Worm (Caenorhabditis elegans): ENCODE measurements around the gene let-4.

- no peak for TF ChIP-seq him-1 (tag; optimal IDR thresholded peaks at IDR 0.05)
- TF ChIP-seq W03F9.2 (tag; optimal IDR thresholded peaks at IDR 0.05), result no peak
- TF ChIP-seq dao-5 (tag; optimal IDR thresholded peaks at IDR 0.05), result no peak
These were observed 5.3 kb upstream of the let-4 start, which contains the start of gene lron-1 for ce11 chrX:14572419-14572818.

Data from whole organism, L4/young adult.